Worm (Caenorhabditis elegans): Measurements from ENCODE around the gene Y17D7C.6.

DNA sequence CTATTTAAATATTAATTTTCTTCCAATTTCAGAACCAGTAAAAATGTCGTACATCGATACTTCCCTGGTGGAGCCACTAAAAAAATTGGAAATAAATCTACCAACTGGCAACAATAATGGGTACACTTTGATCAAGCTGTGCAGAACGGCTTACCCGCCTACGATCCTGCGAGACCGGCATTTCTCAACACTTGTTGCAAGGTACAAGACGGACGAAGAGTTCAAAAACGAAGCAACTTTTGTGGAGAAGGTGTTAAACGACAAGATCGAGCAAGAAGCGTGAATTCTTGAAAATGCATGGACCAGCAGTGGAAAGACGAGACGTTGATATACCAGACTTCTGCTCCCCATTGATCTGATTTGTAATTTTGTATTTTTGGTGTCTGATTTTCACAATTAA is 1.8 kb downstream of the Y17D7C.6 start:
- TF ChIP-seq dao-5 (tag; optimal IDR thresholded peaks at IDR 0.05) (no peak), him-1 (tag; optimal IDR thresholded peaks at IDR 0.05) (no peak), W03F9.2 (tag; optimal IDR thresholded peaks at IDR 0.05) (no peak)

All from whole organism, L4/young adult.